Fruit fly (Drosophila melanogaster) whole organism, embryonic: ENCODE data around the gene Ankrd49.

Source experiments
- ATbp ChIP-seq: fragments of 200-800 bp; sonication (Bioruptor generic); optimal IDR thresholded peaks from 2 replicates; lab custom pipeline; 2017; ENCODE audit warnings: missing biosample characterization, mild to moderate bottlenecking, missing genetic modification characterization, missing genetic modification reagents
- B-H1 ChIP-seq: fragments of 200-800 bp; sonication (Bioruptor generic); IDR thresholded peaks from 3 replicates; pipeline ENCODE4 v1.3.6; 2022; ENCODE audit warnings: missing biosample characterization, missing genetic modification characterization
- CG10147 ChIP-seq: fragments of 200-800 bp; sonication (Bioruptor generic); optimal IDR thresholded peaks from 2 replicates; lab custom pipeline; 2019; ENCODE audit warnings: missing biosample characterization, mild to moderate bottlenecking, missing genetic modification characterization, moderate library complexity
- CG11560 ChIP-seq: fragments of 200-800 bp; sonication (Bioruptor generic); IDR thresholded peaks from 3 replicates; pipeline ENCODE4 v1.3.6; 2022; ENCODE audit warnings: missing biosample characterization, missing genetic modification characterization
- CG12391 ChIP-seq: fragments of 200-800 bp; sonication (Bioruptor generic); optimal IDR thresholded peaks from 3 replicates; lab custom pipeline; 2018; ENCODE audit warnings: missing biosample characterization, mild to moderate bottlenecking, missing genetic modification characterization, moderate library complexity
- CG13123 ChIP-seq: fragments of 200-800 bp; sonication (Bioruptor generic); optimal IDR thresholded peaks from 2 replicates; lab custom pipeline; 2016; ENCODE audit warnings: missing biosample characterization, missing genetic modification characterization
- CG14860 ChIP-seq: fragments of 200-800 bp; sonication (Bioruptor generic); IDR thresholded peaks from 3 replicates; pipeline ENCODE4 v1.3.6; 2022; ENCODE audit warnings: missing biosample characterization, missing genetic modification characterization; ENCODE audit not compliant: partially characterized antibody
- CG15514 ChIP-seq: fragments of 200-800 bp; sonication (Bioruptor generic); optimal IDR thresholded peaks from 3 replicates; lab custom pipeline; 2017; ENCODE audit warnings: missing biosample characterization, missing genetic modification characterization, mild to moderate bottlenecking, moderate library complexity, missing genetic modification reagents
- CG15696 ChIP-seq: fragments of 200-800 bp; sonication (Bioruptor generic); optimal IDR thresholded peaks from 2 replicates; lab custom pipeline; 2019; ENCODE audit warnings: missing biosample characterization, mild to moderate bottlenecking, missing genetic modification characterization, moderate library complexity
- CG17612 ChIP-seq: fragments of 200-800 bp; sonication (Bioruptor generic); IDR thresholded peaks from 2 replicates; pipeline ENCODE4 v1.3.6; 2022; ENCODE audit warnings: missing biosample characterization, missing genetic modification characterization
- CG18011 ChIP-seq: fragments of 200-800 bp; sonication (Bioruptor generic); optimal IDR thresholded peaks from 2 replicates; lab custom pipeline; 2017; ENCODE audit warnings: missing biosample characterization, missing genetic modification characterization, mild to moderate bottlenecking, moderate library complexity, missing genotype
- CG18764 ChIP-seq: fragments of 200-800 bp; sonication (Bioruptor generic); optimal IDR thresholded peaks from 3 replicates; lab custom pipeline; 2016; ENCODE audit warnings: missing biosample characterization, missing genetic modification characterization
- CG2116 ChIP-seq: fragments of 200-800 bp; sonication (Bioruptor generic); optimal IDR thresholded peaks from 3 replicates; lab custom pipeline; 2018; ENCODE audit warnings: missing biosample characterization, mild to moderate bottlenecking, missing genetic modification characterization
- CG2120 ChIP-seq: fragments of 200-800 bp; sonication (Bioruptor generic); optimal IDR thresholded peaks from 3 replicates; lab custom pipeline; 2016; ENCODE audit warnings: missing biosample characterization, missing genetic modification characterization
- CG2129 ChIP-seq: fragments of 200-800 bp; sonication (Bioruptor generic); IDR thresholded peaks from 2 replicates; pipeline ENCODE4 v1.3.6; 2022; ENCODE audit warnings: missing biosample characterization, missing genetic modification characterization; ENCODE audit not compliant: partially characterized antibody
- CG30020 ChIP-seq: fragments of 200-800 bp; optimal IDR thresholded peaks from 2 replicates; lab custom pipeline; 2019; ENCODE audit warnings: missing biosample characterization, mild to moderate bottlenecking, missing genetic modification characterization, moderate library complexity
- CG7556 ChIP-seq: fragments of 200-800 bp; sonication (Bioruptor generic); optimal IDR thresholded peaks from 2 replicates; lab custom pipeline; 2017; ENCODE audit warnings: missing biosample characterization, mild to moderate bottlenecking, missing genetic modification characterization
- CG9609 ChIP-seq: fragments of 200-800 bp; sonication (Bioruptor generic); optimal IDR thresholded peaks from 3 replicates; lab custom pipeline; 2016; ENCODE audit warnings: missing biosample characterization, missing genetic modification characterization
- CHES-1-like ChIP-seq: fragments of 200-800 bp; sonication (Bioruptor generic); optimal IDR thresholded peaks from 2 replicates; lab custom pipeline; 2016; ENCODE audit warnings: missing biosample characterization, missing genetic modification characterization
- CrebB ChIP-seq: fragments of 200-800 bp; sonication (Bioruptor generic); optimal IDR thresholded peaks from 3 replicates; lab custom pipeline; 2018; ENCODE audit warnings: missing biosample characterization, mild to moderate bottlenecking, missing genetic modification characterization
- D ChIP-seq, 2 experiments: fragments of 200-800 bp in 1 of 2; fragments of >200 bp in 1 of 2; sonication (Bioruptor generic) in 1 of 2; optimal IDR thresholded peaks; 2 replicates in 1 of 2; 3 replicates in 1 of 2; lab custom pipeline; 2017; ENCODE audit warnings: mild to moderate bottlenecking in 1 of 2, missing biosample characterization in 1 of 2, missing genetic modification characterization in 1 of 2, missing genetic modification reagents in 1 of 2
- E2f1 ChIP-seq: fragments of 200-800 bp; sonication (Bioruptor generic); IDR thresholded peaks from 2 replicates; pipeline ENCODE4 v1.3.6; 2022; ENCODE audit warnings: missing biosample characterization, missing genetic modification characterization
- Ets65A ChIP-seq: fragments of 200-800 bp; sonication (Bioruptor generic); peaks from one replicate; lab custom pipeline; 2016; ENCODE audit warnings: missing biosample characterization, missing genetic modification characterization
- Hr3 ChIP-seq: fragments of 200-800 bp; sonication (Bioruptor generic); optimal IDR thresholded peaks from 3 replicates; lab custom pipeline; 2016; ENCODE audit warnings: missing biosample characterization, missing genetic modification characterization
- Meics ChIP-seq: fragments of 200-800 bp; sonication (Bioruptor generic); optimal IDR thresholded peaks from 2 replicates; lab custom pipeline; 2017; ENCODE audit warnings: missing biosample characterization, mild to moderate bottlenecking, missing genetic modification characterization
- Ravus ChIP-seq: fragments of 200-800 bp; sonication (Bioruptor generic); IDR thresholded peaks from 2 replicates; pipeline ENCODE4 v1.3.6; 2022; ENCODE audit warnings: missing biosample characterization, missing genetic modification characterization
- Taf1 ChIP-seq: fragments of 200-800 bp; sonication (Bioruptor generic); IDR thresholded peaks from 2 replicates; pipeline ENCODE4 v1.3.6; 2022; ENCODE audit warnings: missing biosample characterization, missing genetic modification characterization
- al ChIP-seq: fragments of 200-800 bp; sonication (Bioruptor generic); IDR thresholded peaks from 2 replicates; pipeline ENCODE4 v1.3.6; 2022; ENCODE audit warnings: missing biosample characterization, missing genetic modification characterization
- ase ChIP-seq: fragments of 200-800 bp; sonication (Bioruptor generic); IDR thresholded peaks from 3 replicates; pipeline ENCODE4 v1.3.6; 2022; ENCODE audit warnings: missing biosample characterization, missing genetic modification characterization
- bbx ChIP-seq: fragments of 200-800 bp; sonication (Bioruptor generic); IDR thresholded peaks from 2 replicates; pipeline ENCODE4 v1.3.6; 2022; ENCODE audit warnings: missing biosample characterization, missing genetic modification characterization; ENCODE audit not compliant: partially characterized antibody
- croc ChIP-seq: fragments of 200-800 bp; sonication (Bioruptor generic); conservative IDR thresholded peaks from 3 replicates; pipeline ENCODE4 v1.3.6; 2022; ENCODE audit warnings: missing biosample characterization, missing genetic modification characterization
- crol ChIP-seq: fragments of 200-800 bp; sonication (Bioruptor generic); IDR thresholded peaks from 2 replicates; pipeline ENCODE4 v1.3.6; 2022; ENCODE audit warnings: missing biosample characterization, missing genetic modification characterization
- dan ChIP-seq: fragments of 200-800 bp; sonication (Bioruptor generic); IDR thresholded peaks from 2 replicates; pipeline ENCODE4 v1.3.6; 2022; ENCODE audit warnings: missing biosample characterization, missing genetic modification characterization
- dysf ChIP-seq: fragments of 200-800 bp; sonication (Bioruptor generic); IDR thresholded peaks from 3 replicates; pipeline ENCODE4 v1.3.6; 2022; ENCODE audit warnings: missing biosample characterization, missing genetic modification characterization
- emc ChIP-seq: fragments of 200-800 bp; sonication (Bioruptor generic); optimal IDR thresholded peaks from 2 replicates; lab custom pipeline; 2016; ENCODE audit warnings: missing biosample characterization, missing genetic modification characterization
- eyg ChIP-seq: fragments of 200-800 bp; sonication (Bioruptor generic); optimal IDR thresholded peaks from 3 replicates; lab custom pipeline; 2016; ENCODE audit warnings: missing biosample characterization, missing genetic modification characterization
- gcm ChIP-seq: fragments of 200-800 bp; sonication (Bioruptor generic); optimal IDR thresholded peaks from 2 replicates; lab custom pipeline; 2019; ENCODE audit warnings: missing biosample characterization, mild to moderate bottlenecking, missing genetic modification characterization, moderate library complexity
- grn ChIP-seq: fragments of 200-800 bp; sonication (Bioruptor generic); optimal IDR thresholded peaks from 3 replicates; lab custom pipeline; 2017; ENCODE audit warnings: missing biosample characterization, missing genetic modification characterization
- her ChIP-seq: fragments of 200-800 bp; sonication (Bioruptor generic); optimal IDR thresholded peaks from 2 replicates; lab custom pipeline; 2016; ENCODE audit warnings: missing biosample characterization, missing genetic modification characterization
- kay ChIP-seq: fragments of 200-800 bp; sonication (Bioruptor generic); optimal IDR thresholded peaks from 2 replicates; lab custom pipeline; 2016; ENCODE audit warnings: missing biosample characterization, missing genetic modification characterization
- odd ChIP-seq: fragments of 200-800 bp; sonication (Bioruptor generic); optimal IDR thresholded peaks from 2 replicates; lab custom pipeline; 2017; ENCODE audit warnings: missing biosample characterization, mild to moderate bottlenecking, missing genetic modification characterization
- pita ChIP-seq: fragments of 200-800 bp; sonication (Bioruptor generic); optimal IDR thresholded peaks from 2 replicates; lab custom pipeline; 2017; ENCODE audit warnings: missing biosample characterization, mild to moderate bottlenecking, missing genetic modification characterization
- sd ChIP-seq: fragments of 200-800 bp; sonication (Bioruptor generic); optimal IDR thresholded peaks from 3 replicates; lab custom pipeline; 2018; ENCODE audit warnings: missing biosample characterization, mild to moderate bottlenecking, missing genetic modification characterization, moderate library complexity
- tio ChIP-seq: fragments of 200-800 bp; sonication (Bioruptor generic); optimal IDR thresholded peaks from 2 replicates; lab custom pipeline; 2017; ENCODE audit warnings: missing biosample characterization, missing genetic modification characterization, inconsistent platforms
- vvl ChIP-seq: fragments of 200-800 bp; sonication (Bioruptor generic); IDR thresholded peaks from 2 replicates; pipeline ENCODE4 v1.3.6; 2022; ENCODE audit warnings: missing biosample characterization, missing genetic modification characterization
- wdn ChIP-seq: fragments of 200-800 bp; sonication (Bioruptor generic); IDR thresholded peaks from 2 replicates; pipeline ENCODE4 v1.3.6; 2022; ENCODE audit warnings: missing biosample characterization, missing genetic modification characterization
- z ChIP-seq: fragments of 200-800 bp; sonication (Bioruptor generic); IDR thresholded peaks from 3 replicates; pipeline ENCODE4 v1.3.6; 2022; ENCODE audit warnings: missing biosample characterization, missing genetic modification characterization
- zen2 ChIP-seq: fragments of 200-800 bp; sonication (Bioruptor generic); IDR thresholded peaks from 3 replicates; pipeline ENCODE4 v1.3.6; 2022; ENCODE audit warnings: missing biosample characterization, missing genetic modification characterization; ENCODE audit not compliant: partially characterized antibody

Ankrd49 gene

DNA sequence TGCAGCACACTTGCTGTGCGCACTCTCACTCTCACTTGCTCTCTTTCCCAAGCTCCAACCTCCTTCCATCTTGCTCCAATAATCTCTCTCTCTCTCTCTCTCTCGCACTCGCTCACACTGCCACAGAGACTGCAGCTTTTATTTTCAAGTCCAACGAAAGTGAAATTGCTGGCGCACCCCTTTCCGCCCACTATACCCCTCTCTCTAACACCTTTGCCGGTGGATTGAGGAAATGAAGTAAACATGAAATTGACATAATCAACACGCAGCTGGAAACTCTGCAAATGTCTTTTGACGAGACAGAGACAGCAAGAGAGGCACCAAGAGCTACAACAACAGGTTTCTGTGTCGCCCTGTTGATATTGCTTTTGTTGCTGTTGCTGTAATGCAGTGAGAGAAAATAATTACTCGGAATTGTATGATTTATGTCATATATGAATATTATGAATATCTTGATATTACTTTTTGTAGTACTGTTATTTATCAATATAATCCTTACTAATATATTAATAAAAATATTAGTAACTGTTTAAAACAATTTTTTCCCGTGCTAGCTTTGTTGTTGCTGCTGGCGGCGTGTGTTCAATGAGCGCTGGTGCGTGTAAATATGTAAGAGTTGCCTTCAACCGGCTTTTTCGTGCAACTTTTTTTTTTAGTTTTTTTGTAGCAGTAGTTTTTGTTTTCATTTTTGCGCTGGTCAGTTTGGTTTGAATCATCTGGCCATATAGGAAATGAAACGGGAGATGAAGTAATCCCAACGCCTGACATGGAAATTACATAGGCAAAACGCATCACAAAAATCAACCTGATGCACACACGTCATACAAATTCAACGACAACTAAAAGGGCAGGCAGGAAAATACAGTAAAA, 11.4 kb downstream of the Ankrd49 start (continued):
- TF ChIP-seq CG30020 (tag; lab: Kevin White, UChicago) (peak; percentile 46), CHES-1-like (GFP tag; lab: Kevin White, UChicago) (peak; percentile 8), tio (GFP tag; lab: Kevin White, UChicago) (peak; percentile 82), CG15514 (GFP tag; lab: Kevin White, UChicago) (peak; percentile 65), al (GFP tag; lab: Robert Waterston, UW) (peak; percentile 84), wdn (peak; percentile 69), zen2 (GFP tag; lab: Robert Waterston, UW) (0 out of 3 replicates have a peak, but pooled peaks have one; percentile 46), CG2116 (peak; percentile 43), kay (GFP tag; lab: Kevin White, UChicago) (peak; percentile 58), dan (GFP tag; lab: Robert Waterston, UW) (no peak), sd (tag; lab: Kevin White, UChicago) (peak; percentile 84), CG13123 (GFP tag; lab: Kevin White, UChicago) (peak; percentile 81), CG17612 (peak; percentile 68), grn (GFP tag; lab: Kevin White, UChicago) (peak; percentile 0), D (optimal IDR thresholded peaks at IDR 0.05; lab: Kevin White, UChicago) (no peak), D (GFP tag; optimal IDR thresholded peaks at IDR 0.05; lab: Kevin White, UChicago) (peak; percentile 90), Hr3 (GFP tag; lab: Kevin White, UChicago) (peak; percentile 93), CG12391 (tag; lab: Kevin White, UChicago) (peak; percentile 97), odd (GFP tag; lab: Kevin White, UChicago) (peak; percentile 75), CG10147 (GFP tag; lab: Kevin White, UChicago) (peak; percentile 78), ase (GFP tag; lab: Robert Waterston, UW) (peak; percentile 92), croc (peak; percentile 94), CrebB (tag; lab: Kevin White, UChicago) (peak; percentile 80), CG2129 (GFP tag; lab: Robert Waterston, UW) (no peak), dysf (GFP tag; lab: Robert Waterston, UW) (peak; percentile 91), Ravus (peak; percentile 68), E2f1 (peak; percentile 93), CG15696 (tag; lab: Kevin White, UChicago) (peak; percentile 55), CG18764 (GFP tag; lab: Kevin White, UChicago) (peak; percentile 84), CG14860 (GFP tag; lab: Robert Waterston, UW) (no peak), ATbp (peak; percentile 95), bbx (GFP tag; lab: Robert Waterston, UW) (peak; percentile 41; the same call in 1 of the 2 replicates), emc (GFP tag; lab: Kevin White, UChicago) (no peak), B-H1 (GFP tag; lab: Robert Waterston, UW) (peak; percentile 90), CG2120 (GFP tag; lab: Kevin White, UChicago) (peak; percentile 61), CG18011 (GFP tag; lab: Kevin White, UChicago) (peak; percentile 55), CG11560 (tag; lab: Robert Waterston, UW) (no peak; the same call in 2 of the 3 replicates), gcm (GFP tag; lab: Kevin White, UChicago) (peak; percentile 85), z (GFP tag; lab: Robert Waterston, UW) (peak; percentile 29; the same call in 1 of the 3 replicates), vvl (GFP tag; lab: Robert Waterston, UW) (peak; percentile 97), crol (peak; percentile 78), Meics (GFP tag; lab: Kevin White, UChicago) (peak; percentile 86), Taf1 (peak; percentile 60), CG9609 (GFP tag; lab: Kevin White, UChicago) (peak; percentile 19), pita (GFP tag; lab: Kevin White, UChicago) (no peak), her (GFP tag; lab: Kevin White, UChicago) (peak; percentile 15), eyg (GFP tag; lab: Kevin White, UChicago) (no peak), CG7556 (GFP tag; lab: Kevin White, UChicago) (peak; percentile 92), Ets65A (GFP tag; lab: Kevin White, UChicago) (peak; percentile 12)
